Worm (Caenorhabditis elegans) whole organism, midembryonic: Measurements from ENCODE around the gene F17C11.2.

ENCODE experiments used
- T22C8.4 ChIP-seq: fragments of 200-800 bp; sonication (Bioruptor generic); IDR thresholded peaks from 2 replicates; pipeline ENCODE4 v1.3.6; 2022; ENCODE audit warnings: missing genetic modification characterization, missing compliant biosample characterization
- cog-1 ChIP-seq: sonication (generic microtip); optimal IDR thresholded peaks from 2 replicates; lab custom pipeline; 2016; ENCODE audit warnings: missing genetic modification characterization, missing compliant biosample characterization
- flt-1 ChIP-seq: fragments of 200-800 bp; sonication (Bioruptor generic); IDR thresholded peaks from 2 replicates; pipeline ENCODE4 v1.3.6; 2022; ENCODE audit warnings: missing genetic modification characterization, missing compliant biosample characterization
- klf-2 ChIP-seq: fragments of 200-800 bp; sonication (Bioruptor generic); conservative IDR thresholded peaks from 2 replicates; pipeline ENCODE4 v1.3.6; 2022; ENCODE audit warnings: missing genetic modification reagents, missing genetic modification characterization, missing compliant biosample characterization
- med-1 ChIP-seq: sonication (generic microtip); optimal IDR thresholded peaks from 2 replicates; lab custom pipeline; 2017; ENCODE audit warnings: missing genetic modification characterization, mild to moderate bottlenecking, missing compliant biosample characterization, antibody characterized with exemption, missing genetic modification reagents; ENCODE audit not compliant: insufficient read depth
- ref-1 ChIP-seq: fragments of 200-800 bp; sonication (Bioruptor generic); conservative IDR thresholded peaks from 2 replicates; pipeline ENCODE4 v1.3.6; 2022; ENCODE audit warnings: missing genetic modification reagents, missing genetic modification characterization, missing compliant biosample characterization
- tab-1 ChIP-seq: fragments of 200-800 bp; sonication (Bioruptor generic); IDR thresholded peaks from 2 replicates; pipeline ENCODE4 v1.3.6; 2022; ENCODE audit warnings: missing genetic modification characterization, missing compliant biosample characterization
- ztf-23 ChIP-seq: fragments of 200-800 bp; sonication (Bioruptor generic); IDR thresholded peaks from 2 replicates; pipeline ENCODE4 v1.3.6; 2022; ENCODE audit warnings: missing genetic modification reagents, missing genetic modification characterization, missing compliant biosample characterization
- ztf-29 ChIP-seq: fragments of 200-800 bp; sonication (Bioruptor generic); IDR thresholded peaks from 2 replicates; pipeline ENCODE4 v1.3.6; 2022; ENCODE audit warnings: missing genetic modification reagents, missing genetic modification characterization, missing compliant biosample characterization

F17C11.2 gene

ce11 chrV:10918373-10918772, 29.7 kb upstream of the F17C11.2 start, which contains the start of gene F58B4.2:
Gene F58B4.2 (minus strand): TSS chrV:10918473.
- TF ChIP-seq ref-1 (GFP tag; lab: Robert Waterston, UW), result no peak
- no peak for TF ChIP-seq tab-1
- TF ChIP-seq ztf-23 (GFP tag; lab: Robert Waterston, UW), result no peak
- no peak for TF ChIP-seq T22C8.4 (GFP tag; lab: Robert Waterston, UW)
- no peak for TF ChIP-seq med-1 (GFP tag; lab: Kevin White, UChicago)
- no peak for TF ChIP-seq cog-1

ce11 chrV:10921747-10922146, 26.3 kb upstream of the F17C11.2 start, which contains the start of gene nas-31:
Gene nas-31 (minus strand): TSS chrV:10921847.
- no peak for TF ChIP-seq tab-1
- TF ChIP-seq ztf-29, result no peak
- no peak for TF ChIP-seq med-1 (GFP tag; lab: Kevin White, UChicago)
- TF ChIP-seq ref-1 (GFP tag; lab: Robert Waterston, UW), result no peak
- no peak for TF ChIP-seq T22C8.4 (GFP tag; lab: Robert Waterston, UW)
- TF ChIP-seq flt-1 (GFP tag; lab: Robert Waterston, UW), result no peak
- TF ChIP-seq klf-2, result no peak
- TF ChIP-seq cog-1, result no peak

- TF ChIP-seq klf-2, result no peak
- TF ChIP-seq ref-1 (GFP tag; lab: Robert Waterston, UW), result no peak
- no peak for TF ChIP-seq ztf-23 (GFP tag; lab: Robert Waterston, UW)
- no peak for TF ChIP-seq med-1 (GFP tag; lab: Kevin White, UChicago)
- TF ChIP-seq flt-1 (GFP tag; lab: Robert Waterston, UW), result no peak
- no peak for TF ChIP-seq T22C8.4 (GFP tag; lab: Robert Waterston, UW)
- no peak for TF ChIP-seq ztf-29
- TF ChIP-seq cog-1, result no peak
- no peak for TF ChIP-seq tab-1
These were observed 24.8 kb upstream of the F17C11.2 start, which contains the start of gene F58B4.7 for ce11 chrV:10923229-10923628. Gene F58B4.7 (minus strand): TSS chrV:10923329.

- TF ChIP-seq ztf-29 (no peak), ref-1 (GFP tag; lab: Robert Waterston, UW) (no peak), flt-1 (GFP tag; lab: Robert Waterston, UW) (no peak), ztf-23 (GFP tag; lab: Robert Waterston, UW) (no peak), tab-1 (no peak), cog-1 (no peak), med-1 (GFP tag; lab: Kevin White, UChicago) (no peak)
These were observed 23.3 kb upstream of the F17C11.2 start, which contains the start of gene F58B4.6 for ce11 chrV:10924731-10925130. Gene F58B4.6 (plus strand): TSS chrV:10925031.

ce11 chrV:10925658-10926057, 22.4 kb upstream of the F17C11.2 start:
- TF ChIP-seq ztf-23 (GFP tag; lab: Robert Waterston, UW) (no peak), ztf-29 (no peak), tab-1 (no peak), cog-1 (no peak), med-1 (GFP tag; lab: Kevin White, UChicago) (no peak), T22C8.4 (GFP tag; lab: Robert Waterston, UW) (no peak), flt-1 (GFP tag; lab: Robert Waterston, UW) (no peak), ref-1 (GFP tag; lab: Robert Waterston, UW) (no peak), klf-2 (no peak)

- TF ChIP-seq cog-1, result no peak
- TF ChIP-seq ztf-29, result no peak
- no peak for TF ChIP-seq klf-2
- no peak for TF ChIP-seq ztf-23 (GFP tag; lab: Robert Waterston, UW)
- TF ChIP-seq med-1 (GFP tag; lab: Kevin White, UChicago), result no peak
These were observed 18.5 kb upstream of the F17C11.2 start, which contains the start of gene F58B4.3 for ce11 chrV:10929511-10929910. Gene F58B4.3 (plus strand): TSS chrV:10929811.

- TF ChIP-seq ztf-23 (GFP tag; lab: Robert Waterston, UW) (no peak), ztf-29 (no peak), T22C8.4 (GFP tag; lab: Robert Waterston, UW) (no peak), tab-1 (no peak), klf-2 (no peak), flt-1 (GFP tag; lab: Robert Waterston, UW) (no peak), cog-1 (no peak), med-1 (GFP tag; lab: Kevin White, UChicago) (no peak), ref-1 (GFP tag; lab: Robert Waterston, UW) (no peak)
These were observed 16.8 kb upstream of the F17C11.2 start, which contains the start of gene scvp-1 for ce11 chrV:10931189-10931588. Gene scvp-1 (minus strand): TSS chrV:10931289.

- TF ChIP-seq cog-1 (no peak), tab-1 (no peak), med-1 (GFP tag; lab: Kevin White, UChicago) (no peak), T22C8.4 (GFP tag; lab: Robert Waterston, UW) (no peak), ref-1 (GFP tag; lab: Robert Waterston, UW) (no peak), ztf-29 (no peak), klf-2 (no peak), flt-1 (GFP tag; lab: Robert Waterston, UW) (no peak)
These were observed 15.6 kb upstream of the F17C11.2 start, which contains the start of gene F58B4.5 for ce11 chrV:10932411-10932810. Gene F58B4.5 (plus strand): TSS chrV:10932693.

- TF ChIP-seq med-1 (GFP tag; lab: Kevin White, UChicago) (no peak), cog-1 (no peak), T22C8.4 (GFP tag; lab: Robert Waterston, UW) (no peak), ztf-29 (no peak), tab-1 (no peak)
These were observed 11.3 kb upstream of the F17C11.2 start, which contains the start of gene F17C11.12 for ce11 chrV:10936681-10937080. Gene F17C11.12 (minus strand): TSS chrV:10936920.

ce11 chrV:10937294-10937693, 10.7 kb upstream of the F17C11.2 start:
- TF ChIP-seq ref-1 (GFP tag; lab: Robert Waterston, UW) (no peak), ztf-23 (GFP tag; lab: Robert Waterston, UW) (no peak), flt-1 (GFP tag; lab: Robert Waterston, UW) (no peak), klf-2 (no peak), cog-1 (no peak), med-1 (GFP tag; lab: Kevin White, UChicago) (no peak), T22C8.4 (GFP tag; lab: Robert Waterston, UW) (no peak), ztf-29 (no peak), tab-1 (no peak)
